Fruit fly (Drosophila melanogaster) whole organism, pupa: ENCODE results near the gene brm.

Experiments used
- CG10348 ChIP-seq: fragments of 200-800 bp; sonication (Bioruptor generic); IDR thresholded peaks from 2 replicates; pipeline ENCODE4 v1.3.6; 2022; ENCODE audit warnings: missing biosample characterization, missing genetic modification characterization
- CG12605 ChIP-seq: fragments of 200-800 bp; sonication (Bioruptor generic); IDR thresholded peaks from 2 replicates; pipeline ENCODE4 v1.3.6; 2022; ENCODE audit warnings: missing biosample characterization, missing genetic modification characterization
- CG13204 ChIP-seq: fragments of 200-800 bp; sonication (Bioruptor generic); optimal IDR thresholded peaks from 2 replicates; lab custom pipeline; 2018; ENCODE audit warnings: missing biosample characterization, mild to moderate bottlenecking, missing genetic modification characterization, moderate library complexity
- CG14655 ChIP-seq: fragments of 200-800 bp; sonication (Bioruptor generic); optimal IDR thresholded peaks from 3 replicates; lab custom pipeline; 2017; ENCODE audit warnings: mild to moderate bottlenecking, missing biosample characterization, missing genetic modification reagents, missing genetic modification characterization
- CG15710 ChIP-seq: fragments of 200-800 bp; sonication (Bioruptor generic); optimal IDR thresholded peaks from 2 replicates; lab custom pipeline; 2018; ENCODE audit warnings: missing biosample characterization, mild to moderate bottlenecking, missing genetic modification characterization, moderate library complexity
- CG17806 ChIP-seq: fragments of 200-800 bp; sonication (Bioruptor generic); optimal IDR thresholded peaks from 2 replicates; lab custom pipeline; 2018; ENCODE audit warnings: missing biosample characterization, mild to moderate bottlenecking, missing genetic modification characterization, moderate library complexity
- CG32121 ChIP-seq: fragments of 200-800 bp; sonication (Bioruptor generic); IDR thresholded peaks from 2 replicates; pipeline ENCODE4 v1.3.6; 2022; ENCODE audit warnings: missing biosample characterization, missing genetic modification characterization
- CG34367 ChIP-seq: fragments of 200-800 bp; sonication (Bioruptor generic); optimal IDR thresholded peaks from 2 replicates; lab custom pipeline; 2018; ENCODE audit warnings: missing biosample characterization, mild to moderate bottlenecking, missing genetic modification characterization
- CG4496 ChIP-seq: fragments of 200-800 bp; sonication (Bioruptor generic); IDR thresholded peaks from 3 replicates; pipeline ENCODE4 v1.3.6; 2022; ENCODE audit warnings: missing biosample characterization, missing genetic modification characterization
- CG8159 ChIP-seq: fragments of 200-800 bp; sonication (Bioruptor generic); optimal IDR thresholded peaks from 3 replicates; lab custom pipeline; 2018; ENCODE audit warnings: missing biosample characterization, mild to moderate bottlenecking, missing genetic modification characterization, moderate library complexity
- CG8301 ChIP-seq: fragments of 200-800 bp; sonication (Bioruptor generic); optimal IDR thresholded peaks from 2 replicates; lab custom pipeline; 2018; ENCODE audit warnings: missing biosample characterization, mild to moderate bottlenecking, missing genetic modification characterization
- CG9948 ChIP-seq: fragments of 200-800 bp; sonication (Bioruptor generic); optimal IDR thresholded peaks from 2 replicates; lab custom pipeline; 2018; ENCODE audit warnings: missing biosample characterization, mild to moderate bottlenecking, missing genetic modification characterization, moderate library complexity
- D1 ChIP-seq: fragments of 200-800 bp; sonication (Bioruptor generic); optimal IDR thresholded peaks from 2 replicates; lab custom pipeline; 2018; ENCODE audit warnings: missing biosample characterization, mild to moderate bottlenecking, missing genetic modification characterization, moderate library complexity
- EcR ChIP-seq: fragments of 200-800 bp; sonication (Bioruptor generic); optimal IDR thresholded peaks from 3 replicates; lab custom pipeline; 2019; ENCODE audit warnings: missing biosample characterization, missing genetic modification characterization, mild to moderate bottlenecking, moderate library complexity, missing genetic modification reagents
- Ets98B ChIP-seq: fragments of 200-800 bp; sonication (Bioruptor generic); IDR thresholded peaks from 2 replicates; pipeline ENCODE4 v1.3.6; 2022; ENCODE audit warnings: missing biosample characterization, missing genetic modification characterization
- Pif1A ChIP-seq: fragments of 200-800 bp; sonication (Bioruptor generic); optimal IDR thresholded peaks from 3 replicates; lab custom pipeline; 2016; ENCODE audit warnings: missing biosample characterization, missing genetic modification characterization
- Pif1B ChIP-seq: fragments of 200-800 bp; sonication (Bioruptor generic); optimal IDR thresholded peaks from 3 replicates; lab custom pipeline; 2016; ENCODE audit warnings: missing biosample characterization, missing genetic modification characterization
- Snoo ChIP-seq: fragments of 200-800 bp; sonication (Bioruptor generic); optimal IDR thresholded peaks from 3 replicates; lab custom pipeline; 2017; ENCODE audit warnings: missing biosample characterization, mild to moderate bottlenecking, missing genetic modification characterization, inconsistent platforms
- fd96Ca ChIP-seq: fragments of 200-800 bp; sonication (Bioruptor generic); IDR thresholded peaks from 3 replicates; pipeline ENCODE4 v1.3.6; 2022; ENCODE audit warnings: missing biosample characterization, missing genetic modification characterization
- gl ChIP-seq: fragments of 200-800 bp; sonication (Bioruptor generic); optimal IDR thresholded peaks from 2 replicates; lab custom pipeline; 2018; ENCODE audit warnings: missing biosample characterization, mild to moderate bottlenecking, missing genetic modification characterization
- rn ChIP-seq: fragments of 200-800 bp; sonication (Bioruptor generic); IDR thresholded peaks from 2 replicates; pipeline ENCODE4 v1.3.6; 2022; ENCODE audit warnings: missing biosample characterization, missing genetic modification characterization

Gene brm

dm6 chr3L:16025020-16025680, 42.5 kb upstream of the brm start:
- TF ChIP-seq Pif1A = no peak
- no peak for TF ChIP-seq D1 (tag; lab: Kevin White, UChicago)
- TF ChIP-seq Snoo (tag; lab: Kevin White, UChicago) = no peak
- TF ChIP-seq Pif1B (GFP tag; lab: Kevin White, UChicago) = no peak
- TF ChIP-seq CG34367 (tag; lab: Kevin White, UChicago) = no peak
- TF ChIP-seq CG13204 (GFP tag; lab: Kevin White, UChicago) = peak; percentile 52

- TF ChIP-seq Pif1B (GFP tag; lab: Kevin White, UChicago) = peak; percentile 32
- TF ChIP-seq CG10348 (GFP tag; lab: Robert Waterston, UW) = no peak
- peak; percentile 66 for TF ChIP-seq CG13204 (GFP tag; lab: Kevin White, UChicago)
- TF ChIP-seq Snoo (tag; lab: Kevin White, UChicago) = peak; percentile 59
- TF ChIP-seq EcR = no peak
- no peak for TF ChIP-seq gl (tag; lab: Kevin White, UChicago)
- no peak for TF ChIP-seq Ets98B
- no peak for TF ChIP-seq CG32121
- peak; percentile 58 for TF ChIP-seq CG14655
- peak; percentile 50 for TF ChIP-seq CG8301 (tag; lab: Kevin White, UChicago)
- no peak for TF ChIP-seq D1 (tag; lab: Kevin White, UChicago)
- TF ChIP-seq rn = no peak
- peak; percentile 42 for TF ChIP-seq CG34367 (tag; lab: Kevin White, UChicago)
- peak; percentile 56 for TF ChIP-seq CG15710 (tag; lab: Kevin White, UChicago)
- no peak for TF ChIP-seq CG12605 (GFP tag; lab: Robert Waterston, UW)
- peak; percentile 16; the same call in 1 of the 3 replicates for TF ChIP-seq fd96Ca (GFP tag; lab: Robert Waterston, UW)
- TF ChIP-seq CG17806 (tag; lab: Kevin White, UChicago) = peak; percentile 59
- peak; percentile 67 for TF ChIP-seq Pif1A
- peak; percentile 56 for TF ChIP-seq CG9948
- peak; percentile 71 for TF ChIP-seq CG8159 (tag; lab: Kevin White, UChicago)
- no peak for TF ChIP-seq CG4496 (GFP tag; lab: Robert Waterston, UW)
These were observed 41.8 kb upstream of the brm start for dm6 chr3L:16024276-16025019.

- no peak for TF ChIP-seq CG8301 (tag; lab: Kevin White, UChicago)
- TF ChIP-seq CG34367 (tag; lab: Kevin White, UChicago) = no peak
- no peak for TF ChIP-seq EcR
- TF ChIP-seq CG14655 = no peak
- TF ChIP-seq CG10348 (GFP tag; lab: Robert Waterston, UW) = no peak
- TF ChIP-seq CG13204 (GFP tag; lab: Kevin White, UChicago) = peak; percentile 76
- no peak for TF ChIP-seq Snoo (tag; lab: Kevin White, UChicago)
- TF ChIP-seq CG12605 (GFP tag; lab: Robert Waterston, UW) = no peak
- TF ChIP-seq CG9948 = no peak
- no peak for TF ChIP-seq CG32121
- no peak for TF ChIP-seq CG4496 (GFP tag; lab: Robert Waterston, UW)
- no peak for TF ChIP-seq Pif1B (GFP tag; lab: Kevin White, UChicago)
- TF ChIP-seq Pif1A = no peak
- peak; percentile 19; the same call in 1 of the 2 replicates for TF ChIP-seq Ets98B
- no peak for TF ChIP-seq fd96Ca (GFP tag; lab: Robert Waterston, UW)
These were observed 40.5 kb upstream of the brm start, which contains the start of gene Notum for dm6 chr3L:16023020-16023648. TSS of gene Notum (plus strand) at chr3L:16023480.

DNA sequence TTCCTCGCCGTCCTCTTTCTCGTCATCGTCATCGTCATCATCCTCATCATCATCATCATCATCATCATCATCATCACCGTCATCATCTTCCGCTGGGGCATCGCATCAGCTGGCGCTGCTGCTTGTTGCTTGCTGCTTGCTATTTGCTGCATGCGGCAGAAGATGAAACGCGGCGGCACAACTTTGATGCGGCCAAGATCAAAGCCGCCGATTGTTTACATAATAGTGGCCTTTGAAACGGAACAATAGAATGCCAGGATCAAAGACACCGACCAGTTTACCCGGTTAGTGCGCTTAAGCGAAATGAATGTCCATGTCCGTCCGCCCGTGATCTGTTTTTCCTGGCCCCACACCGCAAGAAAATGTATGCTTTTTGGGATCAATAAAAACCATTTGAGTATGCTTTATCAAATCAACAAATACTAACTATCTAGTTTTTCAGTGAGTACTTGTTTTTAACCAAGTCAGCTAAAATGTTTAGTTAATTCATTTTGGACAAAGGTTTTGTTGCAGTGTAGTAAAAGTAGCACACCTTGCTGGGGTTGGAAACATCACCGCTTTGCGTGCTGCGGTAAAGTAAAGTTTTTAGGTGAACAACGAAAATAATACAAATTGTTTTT, 38.5 kb upstream of the brm start:
- TF ChIP-seq CG17806 (tag; lab: Kevin White, UChicago) (peak; percentile 55), CG4496 (GFP tag; lab: Robert Waterston, UW) (peak; percentile 51; the same call in 1 of the 3 replicates), CG15710 (tag; lab: Kevin White, UChicago) (peak; percentile 44), fd96Ca (GFP tag; lab: Robert Waterston, UW) (peak; percentile 60; the same call in 2 of the 3 replicates), CG14655 (peak; percentile 66), CG12605 (GFP tag; lab: Robert Waterston, UW) (no peak), Snoo (tag; lab: Kevin White, UChicago) (no peak), gl (tag; lab: Kevin White, UChicago) (no peak), Pif1A (peak; percentile 61), Ets98B (peak; percentile 40; the same call in 1 of the 2 replicates), CG34367 (tag; lab: Kevin White, UChicago) (peak; percentile 31), CG9948 (peak; percentile 43), Pif1B (GFP tag; lab: Kevin White, UChicago) (peak; percentile 40), CG8301 (tag; lab: Kevin White, UChicago) (peak; percentile 68), CG8159 (tag; lab: Kevin White, UChicago) (peak; percentile 58)
